Fruit fly (Drosophila melanogaster) whole organism, adult: ENCODE data around the gene CG6891.

Experiments used
- CG14711 ChIP-seq: fragments of 200-800 bp; sonication (Bioruptor generic); optimal IDR thresholded peaks from 2 replicates; lab custom pipeline; 2018; ENCODE audit warnings: missing biosample characterization, mild to moderate bottlenecking, missing genetic modification characterization, moderate library complexity
- CG1620 ChIP-seq: fragments of 200-800 bp; sonication (Bioruptor generic); optimal IDR thresholded peaks from 2 replicates; lab custom pipeline; 2016; ENCODE audit warnings: missing biosample characterization, missing genetic modification characterization
- cnc ChIP-seq, 2 experiments: fragments of >200 bp; optimal IDR thresholded peaks; 2 replicates each; lab custom pipeline; 2017
- kay ChIP-seq: fragments of 200-800 bp; sonication (Bioruptor generic); peaks from one replicate; lab custom pipeline; 2016; ENCODE audit warnings: missing biosample characterization, missing genetic modification characterization, borderline replicate concordance

- TF ChIP-seq CG1620 (GFP tag; lab: Kevin White, UChicago) (no peak), CG14711 (tag; lab: Kevin White, UChicago) (no peak), kay (no peak), cnc (optimal IDR thresholded peaks at IDR 0.05; lab: Kevin White, UChicago) (no peak)
Measured at dm6 chrX:18773817-18774216, 1.2 kb upstream of the CG6891 start, which contains the start of gene CCKLR-17D3.
